Worm (Caenorhabditis elegans): ENCODE results near the gene F58G1.3.
A peak's percentile ranks its signal among the peaks of the same experiment; 100 is the strongest.

Gene F58G1.3

ce11 chrII:12961293-12961692 lies 33.2 kb upstream of the F58G1.3 start:
- TF ChIP-seq lin-13 (tag; optimal IDR thresholded peaks at IDR 0.05) (no peak), snpc-4 (tag; optimal IDR thresholded peaks at IDR 0.05) (no peak), mep-1 (tag; optimal IDR thresholded peaks at IDR 0.05) (no peak), sem-2 (GFP tag; optimal IDR thresholded peaks at IDR 0.05) (no peak), unc-120 (tag; optimal IDR thresholded peaks at IDR 0.05; ENCODE audit: poor library complexity, severe bottlenecking) (no peak), lsy-2 (tag; optimal IDR thresholded peaks at IDR 0.05) (no peak), nhr-237 (tag; optimal IDR thresholded peaks at IDR 0.05) (no peak), tbx-8 (GFP tag; optimal IDR thresholded peaks at IDR 0.05) (no peak), ztf-11 (tag; optimal IDR thresholded peaks at IDR 0.05) (no peak), sptf-1 (tag; optimal IDR thresholded peaks at IDR 0.05) (no peak), nhr-76 (tag; optimal IDR thresholded peaks at IDR 0.05) (no peak), cnd-1 (tag; optimal IDR thresholded peaks at IDR 0.05) (no peak), unc-39 (tag; optimal IDR thresholded peaks at IDR 0.05) (no peak), blmp-1 (tag; optimal IDR thresholded peaks at IDR 0.05) (no peak), lin-32 (GFP tag; optimal IDR thresholded peaks at IDR 0.05) (no peak), ceh-83 (GFP tag; optimal IDR thresholded peaks at IDR 0.05) (no peak), flh-1 (GFP tag; optimal IDR thresholded peaks at IDR 0.05) (no peak)

ce11 chrII:12960206-12960605 lies 32.1 kb upstream of the F58G1.3 start:
- TF ChIP-seq elt-3 (tag; optimal IDR thresholded peaks at IDR 0.05): no peak
- TF ChIP-seq ces-1 (GFP tag; optimal IDR thresholded peaks at IDR 0.05): no peak
- no peak for TF ChIP-seq pha-4 (tag; optimal IDR thresholded peaks at IDR 0.05)
- TF ChIP-seq ham-2 (GFP tag; optimal IDR thresholded peaks at IDR 0.05): peak; percentile 81

ce11 chrII:12954670-12955069 lies 26.5 kb upstream of the F58G1.3 start, which contains the start of the genes Y38F1A.1 and Y38F1A.2:
Gene Y38F1A.1, minus strand, starts transcription at chrII:12954770.
Gene Y38F1A.2, plus strand, starts transcription at chrII:12954958.
- no peak for TF ChIP-seq ces-1 (GFP tag; optimal IDR thresholded peaks at IDR 0.05)
- no peak for TF ChIP-seq unc-120 (tag; optimal IDR thresholded peaks at IDR 0.05; ENCODE audit: poor library complexity, severe bottlenecking)
- TF ChIP-seq mab-5 (tag; optimal IDR thresholded peaks at IDR 0.05): no peak
- no peak for TF ChIP-seq drap-1 (GFP tag; optimal IDR thresholded peaks at IDR 0.05)
- no peak for TF ChIP-seq nhr-28 (tag; optimal IDR thresholded peaks at IDR 0.05)
- TF ChIP-seq snpc-4 (tag; optimal IDR thresholded peaks at IDR 0.05): no peak
- no peak for TF ChIP-seq sem-2 (GFP tag; optimal IDR thresholded peaks at IDR 0.05)
- no peak for TF ChIP-seq elt-3 (tag; optimal IDR thresholded peaks at IDR 0.05)
- TF ChIP-seq unc-39 (tag; optimal IDR thresholded peaks at IDR 0.05): no peak
- no peak for TF ChIP-seq zip-8 (tag; optimal IDR thresholded peaks at IDR 0.05)
- TF ChIP-seq mep-1 (tag; optimal IDR thresholded peaks at IDR 0.05): no peak

- TF ChIP-seq hlh-1 (tag; optimal IDR thresholded peaks at IDR 0.05) (peak; percentile 1), ham-2 (GFP tag; optimal IDR thresholded peaks at IDR 0.05) (peak; percentile 77), ces-1 (GFP tag; optimal IDR thresholded peaks at IDR 0.05) (peak; percentile 52), unc-120 (tag; optimal IDR thresholded peaks at IDR 0.05; ENCODE audit: poor library complexity, severe bottlenecking) (peak; percentile 54), cnd-1 (tag; optimal IDR thresholded peaks at IDR 0.05) (no peak), unc-62 (GFP tag; optimal IDR thresholded peaks at IDR 0.05) (peak; percentile 34), pha-4 (tag; optimal IDR thresholded peaks at IDR 0.05) (peak; percentile 61), ztf-11 (tag; optimal IDR thresholded peaks at IDR 0.05) (no peak), elt-1 (tag; optimal IDR thresholded peaks at IDR 0.05; ENCODE audit: borderline replicate concordance, insufficient read depth) (peak; percentile 24), lsy-2 (tag; optimal IDR thresholded peaks at IDR 0.05) (peak; percentile 24), nhr-28 (tag; optimal IDR thresholded peaks at IDR 0.05) (no peak)
Measured at ce11 chrII:12953297-12953696, 25.2 kb upstream of the F58G1.3 start.

ce11 chrII:12948158-12948557 lies 20.0 kb upstream of the F58G1.3 start, which contains the start of gene F58G1.7:
Gene F58G1.7, minus strand, starts transcription at chrII:12948258.
- no peak for TF ChIP-seq nhr-76 (tag; optimal IDR thresholded peaks at IDR 0.05)

ce11 chrII:12944587-12945126 lies 16.5 kb upstream of the F58G1.3 start:
- peak; percentile 57 for TF ChIP-seq mep-1 (tag; optimal IDR thresholded peaks at IDR 0.05)
- peak; percentile 71 for TF ChIP-seq ceh-83 (GFP tag; optimal IDR thresholded peaks at IDR 0.05)
- peak; percentile 21 for TF ChIP-seq ces-1 (GFP tag; optimal IDR thresholded peaks at IDR 0.05)
- TF ChIP-seq hlh-1 (tag; optimal IDR thresholded peaks at IDR 0.05): no peak
- TF ChIP-seq ceh-43 (GFP tag; optimal IDR thresholded peaks at IDR 0.05): peak; percentile 34
- no peak for TF ChIP-seq snpc-4 (tag; optimal IDR thresholded peaks at IDR 0.05)
- peak; percentile 79 for TF ChIP-seq drap-1 (GFP tag; optimal IDR thresholded peaks at IDR 0.05)
- TF ChIP-seq nhr-2 (tag; optimal IDR thresholded peaks at IDR 0.05): no peak
- peak; percentile 82 for TF ChIP-seq elt-3 (tag; optimal IDR thresholded peaks at IDR 0.05)
- peak; percentile 30 for TF ChIP-seq lin-32 (GFP tag; optimal IDR thresholded peaks at IDR 0.05)
- TF ChIP-seq nhr-76 (tag; optimal IDR thresholded peaks at IDR 0.05): no peak
- no peak for TF ChIP-seq nhr-12 (tag; optimal IDR thresholded peaks at IDR 0.05)
- TF ChIP-seq nhr-237 (tag; optimal IDR thresholded peaks at IDR 0.05): peak; percentile 1
- TF ChIP-seq flh-1 (GFP tag; optimal IDR thresholded peaks at IDR 0.05): no peak
- peak; percentile 77 for TF ChIP-seq M03D4.4 (tag; optimal IDR thresholded peaks at IDR 0.05)
- no peak for TF ChIP-seq unc-62 (GFP tag; optimal IDR thresholded peaks at IDR 0.05)
- peak; percentile 52 for TF ChIP-seq unc-120 (tag; optimal IDR thresholded peaks at IDR 0.05; ENCODE audit: poor library complexity, severe bottlenecking)
- TF ChIP-seq ceh-39 (tag; optimal IDR thresholded peaks at IDR 0.05): peak; percentile 53
- TF ChIP-seq lsy-2 (tag; optimal IDR thresholded peaks at IDR 0.05): peak; percentile 48
- peak; percentile 76 for TF ChIP-seq mls-2 (tag; optimal IDR thresholded peaks at IDR 0.05)
- TF ChIP-seq lin-13 (tag; optimal IDR thresholded peaks at IDR 0.05): peak; percentile 89
- TF ChIP-seq ham-2 (GFP tag; optimal IDR thresholded peaks at IDR 0.05): peak; percentile 69
- TF ChIP-seq sem-2 (GFP tag; optimal IDR thresholded peaks at IDR 0.05): peak; percentile 69
- TF ChIP-seq zip-8 (tag; optimal IDR thresholded peaks at IDR 0.05): no peak
- peak; percentile 53 for TF ChIP-seq tbx-8 (GFP tag; optimal IDR thresholded peaks at IDR 0.05)
- TF ChIP-seq unc-39 (tag; optimal IDR thresholded peaks at IDR 0.05): no peak
- TF ChIP-seq elt-1 (tag; optimal IDR thresholded peaks at IDR 0.05; ENCODE audit: borderline replicate concordance, insufficient read depth): no peak
- TF ChIP-seq blmp-1 (tag; optimal IDR thresholded peaks at IDR 0.05): no peak

Measured in whole organism, mixed stage, embryonic.